Worm (Caenorhabditis elegans) whole organism, young adult: ENCODE results near the gene F12A10.1.

Source experiments
- F10E7.11 ChIP-seq: sonication (generic microtip); optimal IDR thresholded peaks from 2 replicates; lab custom pipeline; 2017; ENCODE audit warnings: mild to moderate bottlenecking, missing genetic modification characterization, moderate library complexity, missing compliant biosample characterization
- die-1 ChIP-seq: sonication (generic microtip); optimal IDR thresholded peaks from 2 replicates; lab custom pipeline; 2016; ENCODE audit warnings: missing genotype, mild to moderate bottlenecking, missing genetic modification characterization, missing compliant biosample characterization
- sea-2 ChIP-seq: fragments of 200-800 bp; sonication (Bioruptor generic); IDR thresholded peaks from 2 replicates; pipeline ENCODE4 v1.3.6; 2022; ENCODE audit warnings: missing genetic modification characterization, missing compliant biosample characterization

- TF ChIP-seq sea-2 (no peak), die-1 (tag; lab: Kevin White, UChicago) (no peak), F10E7.11 (tag; lab: Kevin White, UChicago) (no peak)
These were observed 42.8 kb upstream of the F12A10.1 start, which contains the start of gene dhs-5 for ce11 chrII:5453547-5453946.
